Worm (Caenorhabditis elegans) whole organism, early embryonic: ENCODE results near the gene R10E4.11.

Experiments
- ama-1 ChIP-seq: fragments of 150-350 bp; optimal IDR thresholded peaks from 2 replicates; lab custom pipeline; 2014
- tbx-11 ChIP-seq: fragments of 200-800 bp; sonication (Bioruptor generic); IDR thresholded peaks from 2 replicates; pipeline ENCODE4 v1.3.6; 2022; ENCODE audit warnings: missing genetic modification characterization, missing compliant biosample characterization
- tra-4 ChIP-seq: sonication (generic microtip); optimal IDR thresholded peaks from 2 replicates; lab custom pipeline; 2017; ENCODE audit warnings: missing genetic modification characterization, missing compliant biosample characterization

ce11 chrIII:4323859-4324258 is 23.0 kb upstream of the R10E4.11 start, which contains the start of gene H38K22.9:
- TF ChIP-seq ama-1 (lab: Kevin White, UChicago): no peak
- no peak for TF ChIP-seq tra-4 (tag; lab: Kevin White, UChicago)
- TF ChIP-seq tbx-11: no peak
